Worm (Caenorhabditis elegans) whole organism, L4/young adult: ENCODE results near the gene ZC449.1.

Experiments used
- dao-5 ChIP-seq: sonication (generic microtip); optimal IDR thresholded peaks from 2 replicates; lab custom pipeline; 2016; ENCODE audit warnings: missing genotype, missing genetic modification characterization, moderate library complexity, missing compliant biosample characterization
- him-1 ChIP-seq: sonication (generic microtip); optimal IDR thresholded peaks from 2 replicates; lab custom pipeline; 2016; ENCODE audit warnings: missing genotype, missing genetic modification reagents, missing genetic modification characterization, missing compliant biosample characterization

DNA sequence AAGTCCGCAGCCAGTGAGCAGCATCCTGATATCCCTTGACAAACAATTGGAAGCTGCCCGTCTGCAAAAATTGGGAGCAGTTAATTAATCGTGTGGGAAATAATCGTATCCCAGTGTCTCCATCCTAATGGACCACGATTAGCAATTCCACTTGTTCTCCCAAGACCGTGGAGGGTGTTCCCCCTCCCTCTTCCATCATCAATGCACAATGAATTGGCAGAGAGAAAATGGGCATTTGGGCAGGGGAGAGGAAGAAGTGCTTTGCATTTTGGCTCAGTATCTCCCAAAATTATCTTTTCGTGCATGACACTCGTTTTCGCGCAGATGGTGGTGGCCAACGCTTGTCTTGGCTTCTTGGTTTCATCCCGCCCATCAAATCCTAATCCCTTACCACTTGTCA lies 46.1 kb upstream of the ZC449.1 start:
- TF ChIP-seq him-1 (no peak), dao-5 (tag; lab: Kevin White, UChicago) (no peak)
